Worm (Caenorhabditis elegans): Measurements from ENCODE around the gene T07H8.11.

Gene T07H8.11

ce11 chrV:6951306-6951705 lies at the start of gene T07H8.11:
T07H8.11 (minus strand) TSS chrV:6951406.
- no peak for TF ChIP-seq sem-2 (GFP tag; optimal IDR thresholded peaks at IDR 0.05)
- no peak for TF ChIP-seq pha-4 (tag; optimal IDR thresholded peaks at IDR 0.05)
- no peak for TF ChIP-seq unc-39 (tag; optimal IDR thresholded peaks at IDR 0.05)
- no peak for TF ChIP-seq ztf-11 (tag; optimal IDR thresholded peaks at IDR 0.05)
- TF ChIP-seq elt-3 (tag; optimal IDR thresholded peaks at IDR 0.05): no peak
- no peak for TF ChIP-seq ceh-43 (GFP tag; optimal IDR thresholded peaks at IDR 0.05)
- no peak for TF ChIP-seq lin-13 (tag; optimal IDR thresholded peaks at IDR 0.05)
- no peak for TF ChIP-seq ces-1 (GFP tag; optimal IDR thresholded peaks at IDR 0.05)
- no peak for TF ChIP-seq snpc-4 (tag; optimal IDR thresholded peaks at IDR 0.05)
- TF ChIP-seq sptf-1 (tag; optimal IDR thresholded peaks at IDR 0.05): no peak
- no peak for TF ChIP-seq elt-1 (tag; optimal IDR thresholded peaks at IDR 0.05; ENCODE audit: borderline replicate concordance, insufficient read depth)
- no peak for TF ChIP-seq unc-120 (tag; optimal IDR thresholded peaks at IDR 0.05; ENCODE audit: poor library complexity, severe bottlenecking)
- TF ChIP-seq nhr-76 (tag; optimal IDR thresholded peaks at IDR 0.05): no peak
- no peak for TF ChIP-seq mab-5 (tag; optimal IDR thresholded peaks at IDR 0.05)

- no peak for TF ChIP-seq M03D4.4 (tag; optimal IDR thresholded peaks at IDR 0.05)
- TF ChIP-seq elt-1 (tag; optimal IDR thresholded peaks at IDR 0.05; ENCODE audit: borderline replicate concordance, insufficient read depth): no peak
- peak; percentile 71 for TF ChIP-seq zip-8 (tag; optimal IDR thresholded peaks at IDR 0.05)
- no peak for TF ChIP-seq mls-2 (tag; optimal IDR thresholded peaks at IDR 0.05)
- TF ChIP-seq cnd-1 (tag; optimal IDR thresholded peaks at IDR 0.05): no peak
- TF ChIP-seq ces-1 (GFP tag; optimal IDR thresholded peaks at IDR 0.05): no peak
- TF ChIP-seq lin-13 (tag; optimal IDR thresholded peaks at IDR 0.05): no peak
- no peak for TF ChIP-seq snpc-4 (tag; optimal IDR thresholded peaks at IDR 0.05)
These were observed 49.5 kb upstream of the T07H8.11 start for ce11 chrV:7000734-7001133.

ce11 chrV:6998303-6998884 lies 47.2 kb upstream of the T07H8.11 start, which contains the start of gene nhr-42:
nhr-42 (plus strand) TSS chrV:6998819.
- TF ChIP-seq ceh-43 (GFP tag; optimal IDR thresholded peaks at IDR 0.05): no peak
- no peak for TF ChIP-seq ceh-39 (tag; optimal IDR thresholded peaks at IDR 0.05)
- no peak for TF ChIP-seq pha-4 (tag; optimal IDR thresholded peaks at IDR 0.05)
- no peak for TF ChIP-seq ceh-83 (GFP tag; optimal IDR thresholded peaks at IDR 0.05)
- TF ChIP-seq nhr-28 (tag; optimal IDR thresholded peaks at IDR 0.05): no peak

- TF ChIP-seq zip-8 (tag; optimal IDR thresholded peaks at IDR 0.05) (peak; percentile 22), sptf-1 (tag; optimal IDR thresholded peaks at IDR 0.05) (no peak)
These were observed 45.9 kb upstream of the T07H8.11 start, which contains the start of gene nhr-107 for ce11 chrV:6997041-6997552. nhr-107 (minus strand) TSS chrV:6997091.

- no peak for TF ChIP-seq unc-39 (tag; optimal IDR thresholded peaks at IDR 0.05)
- no peak for TF ChIP-seq pha-4 (tag; optimal IDR thresholded peaks at IDR 0.05)
- TF ChIP-seq mep-1 (tag; optimal IDR thresholded peaks at IDR 0.05): no peak
- no peak for TF ChIP-seq blmp-1 (tag; optimal IDR thresholded peaks at IDR 0.05)
- no peak for TF ChIP-seq ztf-11 (tag; optimal IDR thresholded peaks at IDR 0.05)
- no peak for TF ChIP-seq unc-62 (GFP tag; optimal IDR thresholded peaks at IDR 0.05)
- no peak for TF ChIP-seq ceh-83 (GFP tag; optimal IDR thresholded peaks at IDR 0.05)
- TF ChIP-seq bed-3 (GFP tag; optimal IDR thresholded peaks at IDR 0.05): no peak
- no peak for TF ChIP-seq snpc-4 (tag; optimal IDR thresholded peaks at IDR 0.05)
- no peak for TF ChIP-seq tbx-8 (GFP tag; optimal IDR thresholded peaks at IDR 0.05)
- no peak for TF ChIP-seq nhr-28 (tag; optimal IDR thresholded peaks at IDR 0.05)
- no peak for TF ChIP-seq lin-32 (GFP tag; optimal IDR thresholded peaks at IDR 0.05)
- no peak for TF ChIP-seq ces-1 (GFP tag; optimal IDR thresholded peaks at IDR 0.05)
- TF ChIP-seq drap-1 (GFP tag; optimal IDR thresholded peaks at IDR 0.05): no peak
- no peak for TF ChIP-seq hlh-1 (tag; optimal IDR thresholded peaks at IDR 0.05)
These were observed 42.8 kb upstream of the T07H8.11 start for ce11 chrV:6993999-6994398.

- TF ChIP-seq ztf-11 (tag; optimal IDR thresholded peaks at IDR 0.05) (no peak), drap-1 (GFP tag; optimal IDR thresholded peaks at IDR 0.05) (no peak), nhr-12 (tag; optimal IDR thresholded peaks at IDR 0.05) (no peak)
These were observed 40.6 kb upstream of the T07H8.11 start, which contains the start of gene nhr-162 for ce11 chrV:6991771-6992170. nhr-162 (minus strand) TSS chrV:6991871.
